Worm (Caenorhabditis elegans): Measurements from ENCODE around the gene glb-5.

DNA sequence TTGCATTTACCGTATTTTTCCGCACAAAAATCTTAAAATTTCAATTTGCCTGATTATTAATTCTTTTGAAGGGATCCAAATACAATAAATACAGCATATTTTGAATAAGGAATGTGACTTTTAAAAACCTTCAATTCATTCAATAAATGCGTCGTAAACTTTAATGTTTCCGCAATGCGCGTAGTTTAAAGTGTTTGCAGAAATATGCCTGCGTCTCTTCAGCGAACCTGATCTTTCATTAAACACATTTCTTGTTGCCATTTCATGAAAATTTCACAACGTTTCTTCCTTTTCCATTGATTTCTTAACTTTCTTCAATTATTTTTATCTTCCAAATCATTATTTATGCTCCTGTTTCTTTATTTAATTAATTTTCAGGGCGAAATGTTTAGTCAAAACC is 33.6 kb downstream of the glb-5 start, which contains the start of gene vps-37:
- TF ChIP-seq ztf-11 (tag; optimal IDR thresholded peaks at IDR 0.05): no peak
- TF ChIP-seq nhr-77 (tag; optimal IDR thresholded peaks at IDR 0.05): no peak
- no peak for TF ChIP-seq unc-62 (GFP tag; optimal IDR thresholded peaks at IDR 0.05)
- peak; percentile 66 for TF ChIP-seq ceh-28 (tag; optimal IDR thresholded peaks at IDR 0.05)
- no peak for TF ChIP-seq ama-1 (optimal IDR thresholded peaks at IDR 0.05)

Measured in whole organism, L3 larva.